Worm (Caenorhabditis elegans) whole organism, mixed stage, embryonic: ENCODE measurements around the gene C03B1.4.

Source experiments
- cnd-1 ChIP-seq: fragments of 200-800 bp; sonication (Bioruptor generic); optimal IDR thresholded peaks from 2 replicates; lab custom pipeline; 2018; ENCODE audit warnings: mild to moderate bottlenecking, missing genetic modification characterization, missing compliant biosample characterization
- elt-3 ChIP-seq: fragments of 150-350 bp; optimal IDR thresholded peaks from 2 replicates; lab custom pipeline; 2014; ENCODE audit warnings: missing biosample characterization, missing genetic modification characterization
- lin-13 ChIP-seq: fragments of 150-350 bp; optimal IDR thresholded peaks from 2 replicates; lab custom pipeline; 2014; ENCODE audit warnings: missing biosample characterization, missing genetic modification characterization
- nhr-12 ChIP-seq: fragments of 150-350 bp; optimal IDR thresholded peaks from 2 replicates; lab custom pipeline; 2014; ENCODE audit warnings: missing biosample characterization, missing genetic modification characterization
- nhr-2 ChIP-seq: fragments of 150-350 bp; optimal IDR thresholded peaks from 2 replicates; lab custom pipeline; 2014; ENCODE audit warnings: missing biosample characterization, missing genetic modification characterization
- nhr-237 ChIP-seq: fragments of 150-350 bp; optimal IDR thresholded peaks from 2 replicates; lab custom pipeline; 2014; ENCODE audit warnings: missing biosample characterization, missing genetic modification characterization
- snpc-4 ChIP-seq: fragments of 150-350 bp; optimal IDR thresholded peaks from 2 replicates; lab custom pipeline; 2014; ENCODE audit warnings: missing biosample characterization, missing genetic modification characterization
- tbx-8 ChIP-seq: fragments of 200-800 bp; sonication (Bioruptor generic); optimal IDR thresholded peaks from 2 replicates; lab custom pipeline; 2018; ENCODE audit warnings: mild to moderate bottlenecking, missing genetic modification characterization, moderate library complexity, missing compliant biosample characterization
- unc-62 ChIP-seq: fragments of 150-350 bp; optimal IDR thresholded peaks from 2 replicates; lab custom pipeline; 2014; ENCODE audit warnings: missing biosample characterization, missing genetic modification reagents, missing genetic modification characterization

DNA sequence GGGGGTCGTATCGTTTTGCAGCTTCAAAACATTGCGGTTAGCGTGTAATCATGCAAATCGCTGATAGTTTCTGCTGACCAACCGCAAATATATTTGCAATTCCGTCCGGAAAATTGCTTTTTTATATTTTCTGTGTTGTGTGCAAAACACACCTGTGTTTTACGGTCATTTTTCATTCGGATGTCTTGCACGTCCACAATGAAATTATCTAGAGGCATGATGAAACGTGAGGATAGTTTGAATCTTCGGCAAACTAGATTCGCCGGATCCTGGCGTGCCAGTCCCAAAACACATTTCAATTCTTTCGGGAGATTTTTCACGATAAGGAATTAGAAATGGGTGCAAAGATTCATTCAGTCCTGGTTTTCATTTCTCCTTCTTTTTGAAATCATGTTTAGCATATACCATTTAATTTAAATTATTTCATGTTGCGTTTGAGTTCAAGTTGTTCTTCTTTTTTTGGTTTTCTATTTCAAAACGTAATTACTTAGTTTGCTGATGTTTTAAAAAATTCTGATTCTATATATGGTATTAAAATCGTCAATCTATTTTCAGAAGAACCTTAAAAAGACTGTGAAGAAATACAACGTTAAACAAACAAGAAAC is 9.2 kb upstream of the C03B1.4 start, which contains the start of gene C03B1.5:
- TF ChIP-seq elt-3 (tag; lab: Kevin White, UChicago) (no peak), nhr-2 (tag; lab: Kevin White, UChicago) (no peak), unc-62 (GFP tag; lab: Kevin White, UChicago) (no peak), snpc-4 (tag; lab: Kevin White, UChicago) (no peak), nhr-237 (tag; lab: Kevin White, UChicago) (no peak), nhr-12 (tag; lab: Kevin White, UChicago) (no peak), lin-13 (no peak), tbx-8 (GFP tag; lab: Kevin White, UChicago) (no peak), cnd-1 (no peak)
